Fruit fly (Drosophila melanogaster) whole organism, embryonic: ENCODE results near the gene ninaG.
A peak's percentile ranks its signal among the peaks of the same experiment; 100 is the strongest.

Experiments used
- BEAF-32 ChIP-seq: fragments of 200-800 bp; sonication (Bioruptor generic); optimal IDR thresholded peaks from 3 replicates; lab custom pipeline; 2017; ENCODE audit warnings: missing biosample characterization, missing genetic modification characterization, mild to moderate bottlenecking, moderate library complexity, missing genetic modification reagents
- CG10274 ChIP-seq: fragments of 200-800 bp; sonication (Bioruptor generic); optimal IDR thresholded peaks from 3 replicates; lab custom pipeline; 2017; ENCODE audit warnings: missing biosample characterization, mild to moderate bottlenecking, missing genetic modification characterization
- CG10431 ChIP-seq: fragments of 200-800 bp; sonication (Bioruptor generic); optimal IDR thresholded peaks from 3 replicates; lab custom pipeline; 2018; ENCODE audit warnings: missing biosample characterization, mild to moderate bottlenecking, missing genetic modification characterization
- CG10565 ChIP-seq: fragments of 200-800 bp; sonication (Bioruptor generic); optimal IDR thresholded peaks from 3 replicates; lab custom pipeline; 2016; ENCODE audit warnings: missing biosample characterization, mild to moderate bottlenecking, missing genetic modification characterization
- CG10654 ChIP-seq: fragments of 200-800 bp; sonication (Bioruptor generic); optimal IDR thresholded peaks from 2 replicates; lab custom pipeline; 2016; ENCODE audit warnings: missing biosample characterization, missing genetic modification characterization
- CG11695 ChIP-seq: fragments of 200-800 bp; sonication (Bioruptor generic); IDR thresholded peaks from 3 replicates; pipeline ENCODE4 v1.3.6; 2022; ENCODE audit warnings: missing biosample characterization, missing genetic modification characterization
- CG13894 ChIP-seq: fragments of 200-800 bp; sonication (Bioruptor generic); optimal IDR thresholded peaks from 3 replicates; lab custom pipeline; 2018; ENCODE audit warnings: missing biosample characterization, mild to moderate bottlenecking, missing genetic modification characterization, moderate library complexity
- CG15696 ChIP-seq: fragments of 200-800 bp; sonication (Bioruptor generic); optimal IDR thresholded peaks from 2 replicates; lab custom pipeline; 2019; ENCODE audit warnings: missing biosample characterization, mild to moderate bottlenecking, missing genetic modification characterization, moderate library complexity
- CG17385 ChIP-seq: fragments of 200-800 bp; sonication (Bioruptor generic); optimal IDR thresholded peaks from 3 replicates; lab custom pipeline; 2018; ENCODE audit warnings: missing biosample characterization, mild to moderate bottlenecking, missing genetic modification characterization
- CG3281 ChIP-seq: fragments of 200-800 bp; sonication (Bioruptor generic); optimal IDR thresholded peaks from 3 replicates; lab custom pipeline; 2017; ENCODE audit warnings: missing biosample characterization, mild to moderate bottlenecking, missing genetic modification characterization
- CG33557 ChIP-seq: fragments of 200-800 bp; sonication (Bioruptor generic); optimal IDR thresholded peaks from 2 replicates; lab custom pipeline; 2019; ENCODE audit warnings: missing biosample characterization, mild to moderate bottlenecking, missing genetic modification characterization, moderate library complexity
- CG6175 ChIP-seq: fragments of 200-800 bp; sonication (Bioruptor generic); IDR thresholded peaks from 3 replicates; pipeline ENCODE4 v1.3.6; 2022; ENCODE audit warnings: missing biosample characterization, missing genetic modification characterization
- CG6254 ChIP-seq: fragments of 200-800 bp; sonication (Bioruptor generic); optimal IDR thresholded peaks from 3 replicates; lab custom pipeline; 2017; ENCODE audit warnings: mild to moderate bottlenecking, missing biosample characterization, missing genetic modification reagents, missing genetic modification characterization
- CG6765 ChIP-seq: fragments of 200-800 bp; sonication (Bioruptor generic); optimal IDR thresholded peaks from 3 replicates; lab custom pipeline; 2017; ENCODE audit warnings: missing biosample characterization, mild to moderate bottlenecking, missing genetic modification characterization
- CG7556 ChIP-seq: fragments of 200-800 bp; sonication (Bioruptor generic); optimal IDR thresholded peaks from 2 replicates; lab custom pipeline; 2017; ENCODE audit warnings: missing biosample characterization, mild to moderate bottlenecking, missing genetic modification characterization
- CG7987 ChIP-seq: fragments of 200-800 bp; sonication (Bioruptor generic); optimal IDR thresholded peaks from 2 replicates; lab custom pipeline; 2018; ENCODE audit warnings: missing biosample characterization, mild to moderate bottlenecking, missing genetic modification characterization, moderate library complexity
- CG9876 ChIP-seq: fragments of 200-800 bp; sonication (Bioruptor generic); optimal IDR thresholded peaks from 2 replicates; lab custom pipeline; 2016; ENCODE audit warnings: missing biosample characterization, missing genetic modification characterization
- Dad ChIP-seq: fragments of 200-800 bp; sonication (Bioruptor generic); optimal IDR thresholded peaks from 3 replicates; lab custom pipeline; 2016; ENCODE audit warnings: missing biosample characterization, missing genetic modification characterization
- Deaf1 ChIP-seq: fragments of 200-800 bp; optimal IDR thresholded peaks from 3 replicates; lab custom pipeline; 2019; ENCODE audit warnings: missing biosample characterization, mild to moderate bottlenecking, missing genetic modification characterization, moderate library complexity
- HLH4C ChIP-seq: fragments of 200-800 bp; sonication (Bioruptor generic); IDR thresholded peaks from 3 replicates; pipeline ENCODE4 v1.3.6; 2022; ENCODE audit warnings: missing biosample characterization, missing genetic modification characterization; ENCODE audit not compliant: partially characterized antibody
- Hand ChIP-seq: fragments of 200-800 bp; sonication (Bioruptor generic); optimal IDR thresholded peaks from 2 replicates; lab custom pipeline; 2017; ENCODE audit warnings: mild to moderate bottlenecking, missing biosample characterization, missing genetic modification reagents, missing genetic modification characterization
- Hey ChIP-seq: fragments of 200-800 bp; sonication (Bioruptor generic); optimal IDR thresholded peaks from 3 replicates; lab custom pipeline; 2018; ENCODE audit warnings: missing biosample characterization, mild to moderate bottlenecking, missing genetic modification characterization
- Lpt ChIP-seq: fragments of >200 bp; optimal IDR thresholded peaks from 2 replicates; lab custom pipeline; 2018; ENCODE audit warnings: missing biosample characterization, missing genetic modification characterization
- MESR4 ChIP-seq: fragments of 200-800 bp; sonication (Bioruptor generic); optimal IDR thresholded peaks from 2 replicates; lab custom pipeline; 2018; ENCODE audit warnings: missing biosample characterization, mild to moderate bottlenecking, missing genetic modification characterization, moderate library complexity
- Myb ChIP-seq: fragments of 200-800 bp; sonication (Bioruptor generic); optimal IDR thresholded peaks from 2 replicates; lab custom pipeline; 2016; ENCODE audit warnings: missing biosample characterization, missing genetic modification characterization
- Nf-YB ChIP-seq: fragments of 200-800 bp; sonication (Bioruptor generic); optimal IDR thresholded peaks from 3 replicates; lab custom pipeline; 2019; ENCODE audit warnings: missing biosample characterization, mild to moderate bottlenecking, missing genetic modification characterization, moderate library complexity
- Optix ChIP-seq: fragments of 200-800 bp; sonication (Bioruptor generic); IDR thresholded peaks from 3 replicates; pipeline ENCODE4 v1.3.6; 2022; ENCODE audit warnings: missing biosample characterization, missing genetic modification characterization
- Sry-β ChIP-seq: fragments of 200-800 bp; sonication (Bioruptor generic); optimal IDR thresholded peaks from 2 replicates; lab custom pipeline; 2018; ENCODE audit warnings: missing biosample characterization, mild to moderate bottlenecking, missing genetic modification characterization, moderate library complexity
- Usf ChIP-seq: fragments of 200-800 bp; sonication (Bioruptor generic); optimal IDR thresholded peaks from 2 replicates; lab custom pipeline; 2017; ENCODE audit warnings: missing genotype, missing biosample characterization, missing genetic modification characterization
- YL-1 ChIP-seq: fragments of 200-800 bp; sonication (Bioruptor generic); optimal IDR thresholded peaks from 3 replicates; lab custom pipeline; 2017; ENCODE audit warnings: missing biosample characterization, mild to moderate bottlenecking, missing genetic modification characterization
- aop ChIP-seq: fragments of 200-800 bp; sonication (Bioruptor generic); IDR thresholded peaks from 2 replicates; pipeline ENCODE4 v1.3.6; 2022; ENCODE audit warnings: missing biosample characterization, missing genetic modification characterization
- bab2 ChIP-seq: fragments of 200-800 bp; sonication (Bioruptor generic); optimal IDR thresholded peaks from 2 replicates; lab custom pipeline; 2016; ENCODE audit warnings: missing biosample characterization, missing genetic modification characterization
- bbx ChIP-seq: fragments of 200-800 bp; sonication (Bioruptor generic); IDR thresholded peaks from 2 replicates; pipeline ENCODE4 v1.3.6; 2022; ENCODE audit warnings: missing biosample characterization, missing genetic modification characterization; ENCODE audit not compliant: partially characterized antibody
- cad ChIP-seq: fragments of >200 bp; optimal IDR thresholded peaks from 2 replicates; lab custom pipeline; 2017; ENCODE audit warnings: missing biosample characterization, missing genetic modification characterization
- cwo ChIP-seq: fragments of 200-800 bp; sonication (Bioruptor generic); optimal IDR thresholded peaks from 3 replicates; lab custom pipeline; 2017; ENCODE audit warnings: missing biosample characterization, missing genetic modification characterization, mild to moderate bottlenecking, moderate library complexity, missing genetic modification reagents
- fd102C ChIP-seq: fragments of 200-800 bp; sonication (Bioruptor generic); optimal IDR thresholded peaks from 2 replicates; lab custom pipeline; 2018; ENCODE audit warnings: missing biosample characterization, mild to moderate bottlenecking, missing genetic modification characterization, moderate library complexity
- gsb ChIP-seq: fragments of 200-800 bp; sonication (Bioruptor generic); IDR thresholded peaks from 2 replicates; pipeline ENCODE4 v1.3.6; 2022; ENCODE audit warnings: missing biosample characterization, missing genetic modification characterization
- gt ChIP-seq: fragments of 200-800 bp; sonication (Bioruptor generic); IDR thresholded peaks from 2 replicates; pipeline ENCODE4 v1.3.6; 2022; ENCODE audit warnings: missing biosample characterization, missing genetic modification characterization
- lov ChIP-seq, 2 experiments: fragments of 200-800 bp in 1 of 2; fragments of >200 bp in 1 of 2; sonication (Bioruptor generic) in 1 of 2; IDR thresholded peaks in 1 of 2; optimal IDR thresholded peaks in 1 of 2; 2 replicates in 1 of 2; 3 replicates in 1 of 2; pipeline versions ENCODE4 v1.3.6 to Lab custom; 2017 to 2022; ENCODE audit warnings: missing biosample characterization in 1 of 2, missing genetic modification characterization in 1 of 2
- peb ChIP-seq: fragments of 200-800 bp; sonication (Bioruptor generic); IDR thresholded peaks from 2 replicates; pipeline ENCODE4 v1.3.6; 2022; ENCODE audit warnings: missing biosample characterization, missing genetic modification characterization
- pho ChIP-seq: fragments of 200-800 bp; sonication (Bioruptor generic); optimal IDR thresholded peaks from 2 replicates; lab custom pipeline; 2016; ENCODE audit warnings: missing biosample characterization, missing genetic modification characterization
- ro ChIP-seq: fragments of 200-800 bp; sonication (Bioruptor generic); IDR thresholded peaks from 2 replicates; pipeline ENCODE4 v1.3.6; 2022; ENCODE audit warnings: missing biosample characterization, missing genetic modification characterization
- sens ChIP-seq: fragments of 200-800 bp; sonication (Bioruptor generic); peaks from one replicate; lab custom pipeline; 2016; ENCODE audit warnings: missing biosample characterization, missing genetic modification characterization
- sim ChIP-seq: fragments of 200-800 bp; sonication (Bioruptor generic); IDR thresholded peaks from 2 replicates; pipeline ENCODE4 v1.3.6; 2022; ENCODE audit warnings: missing biosample characterization, missing genetic modification characterization
- sisA ChIP-seq: fragments of 200-800 bp; sonication (Bioruptor generic); IDR thresholded peaks from 2 replicates; pipeline ENCODE4 v1.3.6; 2022; ENCODE audit warnings: missing biosample characterization, missing genetic modification characterization
- slou ChIP-seq: fragments of 200-800 bp; sonication (Bioruptor generic); optimal IDR thresholded peaks from 3 replicates; lab custom pipeline; 2016; ENCODE audit warnings: missing biosample characterization, missing genetic modification characterization
- stc ChIP-seq: fragments of 200-800 bp; sonication (Bioruptor generic); IDR thresholded peaks from 2 replicates; pipeline ENCODE4 v1.3.6; 2022; ENCODE audit warnings: missing biosample characterization, missing genetic modification characterization
- tll ChIP-seq, 2 experiments: fragments of 200-800 bp in 1 of 2; fragments of >200 bp in 1 of 2; sonication (Bioruptor generic) in 1 of 2; optimal IDR thresholded peaks; 2 replicates each; lab custom pipeline; 2017 to 2019; ENCODE audit warnings: missing biosample characterization in 2 of 2, missing genetic modification characterization in 2 of 2, mild to moderate bottlenecking in 1 of 2, moderate library complexity in 1 of 2
- zen ChIP-seq: fragments of 200-800 bp; sonication (Bioruptor generic); optimal IDR thresholded peaks from 3 replicates; lab custom pipeline; 2018; ENCODE audit warnings: missing biosample characterization, mild to moderate bottlenecking, missing genetic modification characterization, moderate library complexity

Gene ninaG

DNA sequence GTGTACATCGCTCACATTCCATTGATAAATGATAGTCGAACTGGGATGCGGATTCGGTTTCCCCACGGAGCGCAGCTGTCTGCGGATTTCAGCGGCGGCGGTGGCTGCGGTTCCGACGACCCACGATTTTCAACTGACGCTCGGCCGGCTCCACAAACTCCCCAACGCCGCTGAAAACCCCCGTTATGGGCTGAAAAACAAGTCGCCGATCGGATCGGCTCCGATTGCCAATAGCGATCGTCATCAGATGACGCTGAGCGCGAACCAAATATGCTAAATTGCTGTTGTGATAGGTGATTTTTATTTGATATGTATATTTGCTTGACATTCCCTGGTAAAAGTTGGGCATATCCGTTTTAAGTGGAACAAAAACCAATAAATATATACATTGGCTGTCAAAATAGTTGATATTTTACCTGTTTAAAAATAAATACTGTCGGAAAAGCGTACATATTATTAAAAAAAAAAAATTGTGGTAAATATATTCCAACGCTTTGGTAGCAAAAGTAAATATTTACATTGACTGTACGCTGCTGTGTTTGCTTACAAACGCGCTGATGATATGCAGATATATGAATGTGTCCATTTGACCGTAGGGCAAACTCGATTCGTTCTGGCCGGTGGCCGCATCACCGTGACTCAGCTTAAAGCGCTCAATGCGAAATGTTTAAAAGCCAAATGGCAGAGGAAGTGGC lies 32.9 kb upstream of the ninaG start (continued):
- TF ChIP-seq CG6175 (GFP tag; lab: Robert Waterston, UW) (no peak), CG10274 (peak; percentile 97), CG3281 (peak; percentile 74), Lpt (GFP tag; lab: Kevin White, UChicago) (no peak), Hey (no peak), cad (no peak), bbx (no peak), BEAF-32 (no peak), fd102C (GFP tag; lab: Kevin White, UChicago) (no peak), sisA (GFP tag; lab: Robert Waterston, UW) (0 out of 2 replicates have a peak, but pooled peaks have one; percentile 29), zen (tag; lab: Kevin White, UChicago) (no peak), CG10431 (GFP tag; lab: Kevin White, UChicago) (no peak), Nf-YB (GFP tag; lab: Kevin White, UChicago) (no peak), gt (GFP tag; lab: Robert Waterston, UW) (no peak), CG6765 (peak; percentile 33), CG7987 (GFP tag; lab: Kevin White, UChicago) (no peak), CG10565 (no peak), slou (peak; percentile 38), CG13894 (tag; lab: Kevin White, UChicago) (no peak), CG17385 (peak; percentile 13), CG15696 (tag; lab: Kevin White, UChicago) (no peak), Sry-β (no peak), Dad (GFP tag; lab: Kevin White, UChicago) (no peak), sens (peak; percentile 68), sim (no peak), Optix (GFP tag; lab: Robert Waterston, UW) (no peak), gsb (GFP tag; lab: Robert Waterston, UW) (peak; percentile 38; the same call in 1 of the 2 replicates), CG10654 (GFP tag; lab: Kevin White, UChicago) (no peak), CG33557 (GFP tag; lab: Kevin White, UChicago) (no peak), cwo (peak; percentile 56), CG9876 (no peak), Hand (no peak), CG11695 (peak; percentile 51; the same call in 1 of the 3 replicates), ro (0 out of 2 replicates have a peak, but pooled peaks have one; percentile 26), aop (GFP tag; lab: Robert Waterston, UW) (no peak), CG7556 (GFP tag; lab: Kevin White, UChicago) (peak; percentile 60), CG6254 (GFP tag; lab: Kevin White, UChicago) (no peak), bab2 (GFP tag; lab: Kevin White, UChicago) (peak; percentile 19), tll (GFP tag; optimal IDR thresholded peaks at IDR 0.05; lab: Kevin White, UChicago) (no peak), Myb (GFP tag; lab: Kevin White, UChicago) (peak; percentile 39), stc (GFP tag; lab: Robert Waterston, UW) (no peak), HLH4C (GFP tag; lab: Robert Waterston, UW) (no peak), peb (GFP tag; lab: Robert Waterston, UW) (no peak), Deaf1 (tag; lab: Kevin White, UChicago) (peak; percentile 63), MESR4 (no peak), pho (peak; percentile 70), lov (optimal IDR thresholded peaks at IDR 0.05; lab: Kevin White, UChicago) (no peak), lov (GFP tag; IDR thresholded peaks at IDR 0.05; lab: Robert Waterston, UW) (no peak), Usf (GFP tag; lab: Kevin White, UChicago) (peak; percentile 74), YL-1 (no peak)
